Fruit fly (Drosophila melanogaster): ENCODE data around the gene EMC2A.
"Not testable (repeated sequence)": the region's sequence is repeated elsewhere in the genome, so short reads cannot be mapped to it uniquely, and the experiment has no call there.

DNA sequence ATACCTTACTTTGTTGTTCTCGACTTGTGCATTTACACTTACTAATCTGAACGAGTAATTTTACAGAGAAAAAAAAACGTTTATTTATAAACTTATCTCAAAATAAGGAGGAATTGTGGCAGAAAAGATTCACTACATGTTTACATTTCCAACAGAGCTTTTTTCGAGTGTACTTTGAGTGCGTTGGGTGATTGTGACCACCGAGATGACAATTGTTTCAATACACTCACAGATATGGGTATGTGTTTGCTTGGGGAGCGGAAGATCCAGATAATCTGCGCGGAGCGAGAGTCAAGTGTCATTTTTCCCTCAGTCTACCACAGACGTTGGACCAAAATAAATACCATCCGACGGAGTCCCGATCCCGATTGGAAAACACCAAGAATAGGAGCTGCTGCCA lies 3.2 kb downstream of the EMC2A start, which contains the start of gene CG31274:
- TF ChIP-seq Ets21C (GFP tag; optimal IDR thresholded peaks at IDR 0.05); acj6 (GFP tag; optimal IDR thresholded peaks at IDR 0.05); OdsH (GFP tag; optimal IDR thresholded peaks at IDR 0.05); svp (GFP tag); CG1621 (tag; optimal IDR thresholded peaks at IDR 0.05); Smox (GFP tag; optimal IDR thresholded peaks at IDR 0.05); fd59A (GFP tag; optimal IDR thresholded peaks at IDR 0.05); achi (GFP tag; optimal IDR thresholded peaks at IDR 0.05); lz (GFP tag; optimal IDR thresholded peaks at IDR 0.05); cyc (GFP tag; optimal IDR thresholded peaks at IDR 0.05); ss (GFP tag; optimal IDR thresholded peaks at IDR 0.05); Gug (GFP tag; IDR thresholded peaks at IDR 0.05): not testable (repeated sequence)

Measured in whole organism, prepupa.